Worm (Caenorhabditis elegans) whole organism, late embryonic: Measurements from ENCODE around the gene C01G10.10.

Source experiments
- Y22D7AL.16 ChIP-seq: sonication (generic microtip); optimal IDR thresholded peaks from 2 replicates; lab custom pipeline; 2016; ENCODE audit warnings: missing genetic modification characterization, missing compliant biosample characterization
- ama-1 ChIP-seq: fragments of 150-350 bp; optimal IDR thresholded peaks from 2 replicates; lab custom pipeline; 2014
- fkh-10 ChIP-seq: fragments of 150-350 bp; optimal IDR thresholded peaks from 2 replicates; lab custom pipeline; 2014; ENCODE audit warnings: missing biosample characterization, missing genetic modification reagents, missing genetic modification characterization
- madf-2 ChIP-seq: sonication (generic microtip); optimal IDR thresholded peaks from 2 replicates; lab custom pipeline; 2017; ENCODE audit warnings: missing genetic modification characterization, missing compliant biosample characterization
- nhr-11 ChIP-seq: fragments of 150-350 bp; optimal IDR thresholded peaks from 2 replicates; lab custom pipeline; 2014; ENCODE audit warnings: missing biosample characterization, missing genetic modification characterization
- rnt-1 ChIP-seq: sonication (generic microtip); optimal IDR thresholded peaks from 2 replicates; lab custom pipeline; 2016; ENCODE audit warnings: missing genetic modification characterization, missing compliant biosample characterization
- sox-2 ChIP-seq: fragments of 200-800 bp; sonication (Bioruptor generic); IDR thresholded peaks from 2 replicates; pipeline ENCODE4 v1.3.6; 2022; ENCODE audit warnings: missing genetic modification reagents, missing genetic modification characterization, missing compliant biosample characterization
- unc-86 ChIP-seq: sonication (generic microtip); optimal IDR thresholded peaks from 2 replicates; lab custom pipeline; 2016; ENCODE audit warnings: missing genetic modification characterization, missing compliant biosample characterization
- zip-5 ChIP-seq: sonication (generic microtip); optimal IDR thresholded peaks from 2 replicates; lab custom pipeline; 2016; ENCODE audit warnings: missing genetic modification characterization, missing compliant biosample characterization

DNA sequence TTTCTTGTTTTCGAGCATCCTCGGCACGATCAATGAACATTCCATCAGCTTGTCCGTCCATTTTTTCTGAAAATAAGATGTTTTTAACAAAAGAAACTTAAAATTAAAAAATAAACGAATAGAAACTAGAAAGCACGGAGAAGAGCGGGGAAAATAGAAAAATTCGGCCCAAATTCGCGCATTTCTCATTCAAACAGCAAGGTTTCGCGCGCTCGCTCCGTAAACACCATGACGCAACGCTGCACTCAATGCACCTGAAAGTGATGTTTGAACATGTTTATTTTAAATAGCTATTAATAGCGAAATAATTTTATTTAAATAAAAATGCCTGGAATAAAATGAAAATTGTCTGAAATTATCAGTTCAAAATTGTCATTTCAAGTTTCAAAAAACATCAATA lies 22.7 kb downstream of the C01G10.10 start, which contains the start of the genes mcm-3 and C25D7.15:
- TF ChIP-seq unc-86 (no peak), fkh-10 (no peak), ama-1 (lab: Kevin White, UChicago) (no peak), nhr-11 (tag; lab: Kevin White, UChicago) (no peak), rnt-1 (tag; lab: Kevin White, UChicago) (no peak), Y22D7AL.16 (tag; lab: Kevin White, UChicago) (no peak), zip-5 (tag; lab: Kevin White, UChicago) (no peak), madf-2 (tag; lab: Kevin White, UChicago) (no peak), sox-2 (GFP tag; lab: Robert Waterston, UW) (no peak)
